Fruit fly (Drosophila melanogaster) whole organism, embryonic: ENCODE results near the gene CG14252.

Experiments used
- Abd-B ChIP-seq: fragments of 200-800 bp; sonication (Bioruptor generic); optimal IDR thresholded peaks from 2 replicates; lab custom pipeline; 2018; ENCODE audit warnings: missing biosample characterization, mild to moderate bottlenecking, missing genetic modification characterization, moderate library complexity
- CG1024 ChIP-seq: fragments of 200-800 bp; sonication (Bioruptor generic); IDR thresholded peaks from 2 replicates; pipeline ENCODE4 v1.3.6; 2022; ENCODE audit warnings: missing biosample characterization, missing genetic modification characterization
- CG10274 ChIP-seq: fragments of 200-800 bp; sonication (Bioruptor generic); optimal IDR thresholded peaks from 3 replicates; lab custom pipeline; 2017; ENCODE audit warnings: missing biosample characterization, mild to moderate bottlenecking, missing genetic modification characterization
- CG10979 ChIP-seq: fragments of 200-800 bp; sonication (Bioruptor generic); optimal IDR thresholded peaks from 2 replicates; lab custom pipeline; 2018; ENCODE audit warnings: missing biosample characterization, mild to moderate bottlenecking, missing genetic modification characterization, moderate library complexity
- CG11398 ChIP-seq: fragments of 200-800 bp; sonication (Bioruptor generic); optimal IDR thresholded peaks from 2 replicates; lab custom pipeline; 2016; ENCODE audit warnings: missing biosample characterization, missing genetic modification characterization
- CG11456 ChIP-seq: fragments of 200-800 bp; sonication (Bioruptor generic); IDR thresholded peaks from 3 replicates; pipeline ENCODE4 v1.3.6; 2022; ENCODE audit warnings: missing biosample characterization, missing genetic modification characterization
- CG11695 ChIP-seq: fragments of 200-800 bp; sonication (Bioruptor generic); IDR thresholded peaks from 3 replicates; pipeline ENCODE4 v1.3.6; 2022; ENCODE audit warnings: missing biosample characterization, missing genetic modification characterization
- CG12744 ChIP-seq: fragments of 200-800 bp; sonication (Bioruptor generic); optimal IDR thresholded peaks from 2 replicates; lab custom pipeline; 2016; ENCODE audit warnings: missing biosample characterization, missing genetic modification characterization
- CG13424 ChIP-seq: fragments of 200-800 bp; sonication (Bioruptor generic); optimal IDR thresholded peaks from 2 replicates; lab custom pipeline; 2019; ENCODE audit warnings: missing biosample characterization, mild to moderate bottlenecking, missing genetic modification characterization, moderate library complexity
- CG14441 ChIP-seq: fragments of 200-800 bp; sonication (Bioruptor generic); IDR thresholded peaks from 2 replicates; pipeline ENCODE4 v1.3.6; 2022; ENCODE audit warnings: missing biosample characterization, missing genetic modification characterization
- CG14667 ChIP-seq: fragments of 200-800 bp; sonication (Bioruptor generic); IDR thresholded peaks from 2 replicates; pipeline ENCODE4 v1.3.6; 2022; ENCODE audit warnings: missing biosample characterization, missing genetic modification characterization
- CG14710 ChIP-seq: fragments of 200-800 bp; sonication (Bioruptor generic); optimal IDR thresholded peaks from 3 replicates; lab custom pipeline; 2019; ENCODE audit warnings: missing biosample characterization, mild to moderate bottlenecking, missing genetic modification characterization, moderate library complexity
- CG15514 ChIP-seq: fragments of 200-800 bp; sonication (Bioruptor generic); optimal IDR thresholded peaks from 3 replicates; lab custom pipeline; 2017; ENCODE audit warnings: missing biosample characterization, missing genetic modification characterization, mild to moderate bottlenecking, moderate library complexity, missing genetic modification reagents
- CG17829 ChIP-seq: fragments of 200-800 bp; optimal IDR thresholded peaks from 2 replicates; lab custom pipeline; 2019; ENCODE audit warnings: missing biosample characterization, mild to moderate bottlenecking, missing genetic modification characterization, moderate library complexity
- CG18262 ChIP-seq: fragments of 200-800 bp; optimal IDR thresholded peaks from 3 replicates; lab custom pipeline; 2019; ENCODE audit warnings: missing biosample characterization, mild to moderate bottlenecking, missing genetic modification characterization, moderate library complexity
- CG1832 ChIP-seq: fragments of 200-800 bp; sonication (Bioruptor generic); optimal IDR thresholded peaks from 2 replicates; lab custom pipeline; 2017; ENCODE audit warnings: missing biosample characterization, mild to moderate bottlenecking, missing genetic modification characterization, inconsistent platforms
- CG18476 ChIP-seq: fragments of 200-800 bp; sonication (Bioruptor generic); optimal IDR thresholded peaks from 2 replicates; lab custom pipeline; 2016; ENCODE audit warnings: missing biosample characterization, mild to moderate bottlenecking, missing genetic modification characterization
- CG18599 ChIP-seq: fragments of 200-800 bp; sonication (Bioruptor generic); optimal IDR thresholded peaks from 3 replicates; lab custom pipeline; 2017; ENCODE audit warnings: missing biosample characterization, missing genetic modification characterization, mild to moderate bottlenecking, moderate library complexity, missing genetic modification reagents
- CG2120 ChIP-seq: fragments of 200-800 bp; sonication (Bioruptor generic); optimal IDR thresholded peaks from 3 replicates; lab custom pipeline; 2016; ENCODE audit warnings: missing biosample characterization, missing genetic modification characterization
- CG2202 ChIP-seq: fragments of 200-800 bp; sonication (Bioruptor generic); optimal IDR thresholded peaks from 2 replicates; lab custom pipeline; 2018; ENCODE audit warnings: missing biosample characterization, mild to moderate bottlenecking, missing genetic modification characterization
- CG2678 ChIP-seq: fragments of 200-800 bp; sonication (Bioruptor generic); optimal IDR thresholded peaks from 3 replicates; lab custom pipeline; 2019; ENCODE audit warnings: missing biosample characterization, mild to moderate bottlenecking, missing genetic modification characterization, moderate library complexity
- CG2712 ChIP-seq: fragments of 200-800 bp; optimal IDR thresholded peaks from 3 replicates; lab custom pipeline; 2019; ENCODE audit warnings: missing biosample characterization, mild to moderate bottlenecking, missing genetic modification characterization, moderate library complexity
- CG3281 ChIP-seq: fragments of 200-800 bp; sonication (Bioruptor generic); optimal IDR thresholded peaks from 3 replicates; lab custom pipeline; 2017; ENCODE audit warnings: missing biosample characterization, mild to moderate bottlenecking, missing genetic modification characterization
- CG33213 ChIP-seq: fragments of 200-800 bp; sonication (Bioruptor generic); optimal IDR thresholded peaks from 3 replicates; lab custom pipeline; 2016; ENCODE audit warnings: missing biosample characterization, missing genetic modification characterization
- CG34224 ChIP-seq: fragments of 200-800 bp; sonication (Bioruptor generic); IDR thresholded peaks from 3 replicates; pipeline ENCODE4 v1.3.6; 2022; ENCODE audit warnings: missing biosample characterization, missing genetic modification characterization; ENCODE audit not compliant: partially characterized antibody
- CG3847 ChIP-seq: fragments of 200-800 bp; sonication (Bioruptor generic); IDR thresholded peaks from 2 replicates; pipeline ENCODE4 v1.3.6; 2022; ENCODE audit warnings: missing biosample characterization, missing genetic modification characterization
- CG43689 ChIP-seq: fragments of 200-800 bp; sonication (Bioruptor generic); IDR thresholded peaks from 2 replicates; pipeline ENCODE4 v1.3.6; 2022; ENCODE audit warnings: missing biosample characterization, missing genetic modification characterization
- CG5953 ChIP-seq: fragments of 200-800 bp; sonication (Bioruptor generic); IDR thresholded peaks from 2 replicates; pipeline ENCODE4 v1.3.6; 2022; ENCODE audit warnings: missing biosample characterization, missing genetic modification characterization
- CG8388 ChIP-seq: fragments of 200-800 bp; sonication (Bioruptor generic); optimal IDR thresholded peaks from 2 replicates; lab custom pipeline; 2019; ENCODE audit warnings: missing biosample characterization, mild to moderate bottlenecking, missing genetic modification characterization, moderate library complexity
- CG8478 ChIP-seq: fragments of >200 bp; optimal IDR thresholded peaks from 2 replicates; lab custom pipeline; 2018
- CG9215 ChIP-seq: fragments of 200-800 bp; sonication (Bioruptor generic); IDR thresholded peaks from 2 replicates; pipeline ENCODE4 v1.3.6; 2022; ENCODE audit warnings: missing biosample characterization, missing genetic modification characterization
- Doc2 ChIP-seq: fragments of 200-800 bp; sonication (Bioruptor generic); IDR thresholded peaks from 2 replicates; pipeline ENCODE4 v1.3.6; 2022; ENCODE audit warnings: missing biosample characterization, missing genetic modification characterization
- Dref ChIP-seq: fragments of 200-800 bp; sonication (Bioruptor generic); IDR thresholded peaks from 2 replicates; pipeline ENCODE4 v1.3.6; 2022; ENCODE audit warnings: missing biosample characterization, missing genetic modification characterization
- Hr39 ChIP-seq: fragments of >200 bp; optimal IDR thresholded peaks from 2 replicates; lab custom pipeline; 2017
- NC2α ChIP-seq: fragments of 200-800 bp; sonication (Bioruptor generic); optimal IDR thresholded peaks from 2 replicates; lab custom pipeline; 2016; ENCODE audit warnings: missing biosample characterization, missing genetic modification characterization
- NFAT ChIP-seq: fragments of 200-800 bp; sonication (Bioruptor generic); IDR thresholded peaks from 2 replicates; pipeline ENCODE4 v1.3.6; 2022; ENCODE audit warnings: missing biosample characterization, missing genetic modification characterization
- Optix ChIP-seq: fragments of 200-800 bp; sonication (Bioruptor generic); IDR thresholded peaks from 3 replicates; pipeline ENCODE4 v1.3.6; 2022; ENCODE audit warnings: missing biosample characterization, missing genetic modification characterization
- bowl ChIP-seq: fragments of 200-800 bp; sonication (Bioruptor generic); IDR thresholded peaks from 2 replicates; pipeline ENCODE4 v1.3.6; 2022; ENCODE audit warnings: missing biosample characterization, missing genetic modification characterization
- disco-r ChIP-seq: fragments of 200-800 bp; sonication (Bioruptor generic); optimal IDR thresholded peaks from 2 replicates; lab custom pipeline; 2016; ENCODE audit warnings: missing biosample characterization, missing genetic modification characterization
- grau ChIP-seq: fragments of 200-800 bp; optimal IDR thresholded peaks from 3 replicates; lab custom pipeline; 2019; ENCODE audit warnings: missing biosample characterization, mild to moderate bottlenecking, missing genetic modification characterization, moderate library complexity
- gt ChIP-seq: fragments of 200-800 bp; sonication (Bioruptor generic); IDR thresholded peaks from 2 replicates; pipeline ENCODE4 v1.3.6; 2022; ENCODE audit warnings: missing biosample characterization, missing genetic modification characterization
- h ChIP-seq: fragments of >200 bp; optimal IDR thresholded peaks from 2 replicates; lab custom pipeline; 2017
- hbn ChIP-seq: fragments of 200-800 bp; sonication (Bioruptor generic); IDR thresholded peaks from 2 replicates; pipeline ENCODE4 v1.3.6; 2022; ENCODE audit warnings: missing biosample characterization, missing genetic modification characterization; ENCODE audit not compliant: partially characterized antibody
- jing ChIP-seq: fragments of 200-800 bp; sonication (Bioruptor generic); optimal IDR thresholded peaks from 2 replicates; lab custom pipeline; 2018; ENCODE audit warnings: missing biosample characterization, mild to moderate bottlenecking, missing genetic modification characterization
- nmo ChIP-seq: fragments of 200-800 bp; sonication (Bioruptor generic); optimal IDR thresholded peaks from 2 replicates; lab custom pipeline; 2018; ENCODE audit warnings: missing biosample characterization, mild to moderate bottlenecking, missing genetic modification characterization, moderate library complexity
- phol ChIP-seq: fragments of 200-800 bp; sonication (Bioruptor generic); optimal IDR thresholded peaks from 3 replicates; lab custom pipeline; 2018; ENCODE audit warnings: missing biosample characterization, mild to moderate bottlenecking, missing genetic modification characterization, moderate library complexity
- pros ChIP-seq: fragments of 200-800 bp; sonication (Bioruptor generic); optimal IDR thresholded peaks from 3 replicates; lab custom pipeline; 2019; ENCODE audit warnings: missing biosample characterization, mild to moderate bottlenecking, missing genetic modification characterization, moderate library complexity
- repo ChIP-seq: fragments of 200-800 bp; sonication (Bioruptor generic); optimal IDR thresholded peaks from 2 replicates; lab custom pipeline; 2016; ENCODE audit warnings: missing biosample characterization, missing genetic modification characterization
- sens ChIP-seq: fragments of 200-800 bp; sonication (Bioruptor generic); peaks from one replicate; lab custom pipeline; 2016; ENCODE audit warnings: missing biosample characterization, missing genetic modification characterization
- slbo ChIP-seq: fragments of 200-800 bp; sonication (Bioruptor generic); IDR thresholded peaks from 2 replicates; pipeline ENCODE4 v1.3.6; 2022; ENCODE audit warnings: missing biosample characterization, missing genetic modification characterization
- zen ChIP-seq: fragments of 200-800 bp; sonication (Bioruptor generic); optimal IDR thresholded peaks from 3 replicates; lab custom pipeline; 2018; ENCODE audit warnings: missing biosample characterization, mild to moderate bottlenecking, missing genetic modification characterization, moderate library complexity

CG14252 gene

dm6 chr3R:26954020-26954672 is 8.8 kb downstream of the CG14252 start (continued):
- no peak for TF ChIP-seq CG11398 (GFP tag; lab: Kevin White, UChicago)
- TF ChIP-seq Abd-B (GFP tag; lab: Kevin White, UChicago), result peak; percentile 62
- no peak for TF ChIP-seq jing
- peak; percentile 53 for TF ChIP-seq CG15514 (GFP tag; lab: Kevin White, UChicago)
- TF ChIP-seq h (lab: Kevin White, UChicago), result no peak
- peak; percentile 89 for TF ChIP-seq CG18599
- no peak for TF ChIP-seq CG33213
- TF ChIP-seq CG10274, result peak; percentile 26
- peak; percentile 84 for TF ChIP-seq CG14441 (GFP tag; lab: Robert Waterston, UW)
- TF ChIP-seq NFAT, result no peak
- TF ChIP-seq gt (GFP tag; lab: Robert Waterston, UW), result peak; percentile 52; the same call in 1 of the 2 replicates
- TF ChIP-seq Hr39 (lab: Kevin White, UChicago), result no peak
- no peak for TF ChIP-seq Dref (GFP tag; lab: Robert Waterston, UW)
- peak; percentile 81 for TF ChIP-seq CG1832 (GFP tag; lab: Kevin White, UChicago)
- peak; percentile 69 for TF ChIP-seq CG8478 (lab: Kevin White, UChicago)
- TF ChIP-seq CG18262 (tag; lab: Kevin White, UChicago), result peak; percentile 85
- TF ChIP-seq CG8388 (GFP tag; lab: Kevin White, UChicago), result peak; percentile 72
- peak; percentile 89 for TF ChIP-seq CG2712 (tag; lab: Kevin White, UChicago)
- TF ChIP-seq CG13424 (tag; lab: Kevin White, UChicago), result peak; percentile 71
- no peak for TF ChIP-seq CG34224 (GFP tag; lab: Robert Waterston, UW)
- TF ChIP-seq CG3281 (GFP tag; lab: Kevin White, UChicago), result peak; percentile 44
- TF ChIP-seq CG2202 (tag; lab: Kevin White, UChicago), result peak; percentile 32
- TF ChIP-seq zen (tag; lab: Kevin White, UChicago), result peak; percentile 21
- TF ChIP-seq CG5953, result peak; percentile 85
- no peak for TF ChIP-seq disco-r (GFP tag; lab: Kevin White, UChicago)
- no peak for TF ChIP-seq hbn (GFP tag; lab: Robert Waterston, UW)
- TF ChIP-seq CG2678 (tag; lab: Kevin White, UChicago), result peak; percentile 85
- TF ChIP-seq CG2120, result no peak
- TF ChIP-seq CG17829 (tag; lab: Kevin White, UChicago), result peak; percentile 73
- no peak for TF ChIP-seq Doc2 (GFP tag; lab: Robert Waterston, UW)
- TF ChIP-seq CG12744 (GFP tag; lab: Kevin White, UChicago), result no peak
- TF ChIP-seq Optix (GFP tag; lab: Robert Waterston, UW), result 0 out of 3 replicates have a peak, but pooled peaks have one; percentile 36
- TF ChIP-seq CG14667 (GFP tag; lab: Robert Waterston, UW), result peak; percentile 83
- TF ChIP-seq CG9215 (GFP tag; lab: Robert Waterston, UW), result no peak
- TF ChIP-seq phol (tag; lab: Kevin White, UChicago), result peak; percentile 73
- TF ChIP-seq CG18476 (GFP tag; lab: Kevin White, UChicago), result peak; percentile 32
- TF ChIP-seq pros (GFP tag; lab: Kevin White, UChicago), result no peak
- peak; percentile 80 for TF ChIP-seq CG11695
- peak; percentile 68 for TF ChIP-seq grau (tag; lab: Kevin White, UChicago)
- TF ChIP-seq sens, result peak; percentile 84
- TF ChIP-seq nmo (GFP tag; lab: Kevin White, UChicago), result peak; percentile 86
- 0 out of 2 replicates have a peak, but pooled peaks have one; percentile 24 for TF ChIP-seq CG43689 (GFP tag; lab: Robert Waterston, UW)
- TF ChIP-seq repo (GFP tag; lab: Kevin White, UChicago), result no peak
- peak; percentile 45 for TF ChIP-seq CG14710 (tag; lab: Kevin White, UChicago)
- no peak for TF ChIP-seq NC2α (GFP tag; lab: Kevin White, UChicago)
- peak; percentile 50 for TF ChIP-seq CG3847
- 0 out of 2 replicates have a peak, but pooled peaks have one; percentile 49 for TF ChIP-seq bowl (GFP tag; lab: Robert Waterston, UW)
- peak; percentile 73 for TF ChIP-seq CG1024 (GFP tag; lab: Robert Waterston, UW)
- TF ChIP-seq CG11456 (GFP tag; lab: Robert Waterston, UW), result peak; percentile 69; the same call in 2 of the 3 replicates
- TF ChIP-seq slbo (GFP tag; lab: Robert Waterston, UW), result peak; percentile 86
- TF ChIP-seq CG10979 (tag; lab: Kevin White, UChicago), result peak; percentile 77
